Fruit fly (Drosophila melanogaster): ENCODE data around the gene Teh1.

- TF ChIP-seq psq (optimal IDR thresholded peaks at IDR 0.05) = no peak
- TF ChIP-seq h (optimal IDR thresholded peaks at IDR 0.05) = no peak
- TF ChIP-seq Sin3A (optimal IDR thresholded peaks at IDR 0.05) = no peak
- TF ChIP-seq ttk (optimal IDR thresholded peaks at IDR 0.05) = no peak
Observed at dm6 chr3R:9879880-9880852, 12.2 kb upstream of the Teh1 start.
